Worm (Caenorhabditis elegans) whole organism, mixed stage, embryonic: Measurements from ENCODE around the gene nspc-4.
A peak's percentile ranks its signal among the peaks of the same experiment; 100 is the strongest.

Experiments used
- blmp-1 ChIP-seq: fragments of 150-350 bp; optimal IDR thresholded peaks from 2 replicates; lab custom pipeline; 2014; ENCODE audit warnings: missing biosample characterization, missing genetic modification characterization
- elt-3 ChIP-seq: fragments of 150-350 bp; optimal IDR thresholded peaks from 2 replicates; lab custom pipeline; 2014; ENCODE audit warnings: missing biosample characterization, missing genetic modification characterization
- lin-13 ChIP-seq: fragments of 150-350 bp; optimal IDR thresholded peaks from 2 replicates; lab custom pipeline; 2014; ENCODE audit warnings: missing biosample characterization, missing genetic modification characterization
- mep-1 ChIP-seq: fragments of 150-350 bp; optimal IDR thresholded peaks from 2 replicates; lab custom pipeline; 2017; ENCODE audit warnings: missing biosample characterization, missing genetic modification reagents, missing genetic modification characterization, inconsistent platforms
- nhr-12 ChIP-seq: fragments of 150-350 bp; optimal IDR thresholded peaks from 2 replicates; lab custom pipeline; 2014; ENCODE audit warnings: missing biosample characterization, missing genetic modification characterization
- nhr-237 ChIP-seq: fragments of 150-350 bp; optimal IDR thresholded peaks from 2 replicates; lab custom pipeline; 2014; ENCODE audit warnings: missing biosample characterization, missing genetic modification characterization
- nhr-28 ChIP-seq: fragments of 150-350 bp; optimal IDR thresholded peaks from 2 replicates; lab custom pipeline; 2014; ENCODE audit warnings: missing biosample characterization, missing genetic modification characterization
- nhr-76 ChIP-seq: sonication (generic microtip); optimal IDR thresholded peaks from 2 replicates; lab custom pipeline; 2017; ENCODE audit warnings: missing biosample characterization, missing genetic modification characterization
- pha-4 ChIP-seq: fragments of 150-350 bp; optimal IDR thresholded peaks from 2 replicates; lab custom pipeline; 2018; ENCODE audit warnings: missing biosample characterization, missing genetic modification reagents, missing genetic modification characterization
- snpc-4 ChIP-seq: fragments of 150-350 bp; optimal IDR thresholded peaks from 2 replicates; lab custom pipeline; 2014; ENCODE audit warnings: missing biosample characterization, missing genetic modification characterization
- sptf-1 ChIP-seq: sonication (generic microtip); optimal IDR thresholded peaks from 2 replicates; lab custom pipeline; 2017; ENCODE audit warnings: mild to moderate bottlenecking, missing genetic modification characterization, moderate library complexity, missing compliant biosample characterization
- unc-39 ChIP-seq: fragments of 150-350 bp; optimal IDR thresholded peaks from 2 replicates; lab custom pipeline; 2014; ENCODE audit warnings: missing biosample characterization, missing genetic modification characterization
- unc-62 ChIP-seq: fragments of 150-350 bp; optimal IDR thresholded peaks from 2 replicates; lab custom pipeline; 2014; ENCODE audit warnings: missing biosample characterization, missing genetic modification reagents, missing genetic modification characterization

ce11 chrX:8569159-8569558 is 31.0 kb upstream of the nspc-4 start:
- TF ChIP-seq unc-62 (GFP tag; lab: Kevin White, UChicago), result no peak
- no peak for TF ChIP-seq nhr-76
- TF ChIP-seq unc-39 (tag; lab: Kevin White, UChicago), result no peak
- TF ChIP-seq elt-3, result no peak
- no peak for TF ChIP-seq lin-13 (tag; lab: Kevin White, UChicago)
- peak; percentile 21 for TF ChIP-seq sptf-1 (tag; lab: Kevin White, UChicago)
- no peak for TF ChIP-seq mep-1 (tag; lab: Kevin White, UChicago)
- no peak for TF ChIP-seq nhr-28 (tag; lab: Kevin White, UChicago)
- no peak for TF ChIP-seq snpc-4 (tag; lab: Kevin White, UChicago)
- no peak for TF ChIP-seq blmp-1 (tag; lab: Kevin White, UChicago)
- TF ChIP-seq pha-4 (tag; lab: Kevin White, UChicago), result no peak
- TF ChIP-seq nhr-237 (tag; lab: Kevin White, UChicago), result no peak
- no peak for TF ChIP-seq nhr-12 (tag; lab: Kevin White, UChicago)
